Worm (Caenorhabditis elegans): ENCODE results near the gene F18E9.8.

ce11 chrX:8612278-8612677, 30.9 kb upstream of the F18E9.8 start:
- TF ChIP-seq bed-2 (GFP tag; IDR thresholded peaks at IDR 0.05) (no peak), pha-4 (tag; optimal IDR thresholded peaks at IDR 0.05) (no peak), ama-1 (optimal IDR thresholded peaks at IDR 0.05) (no peak), ama-1 (GFP tag; optimal IDR thresholded peaks at IDR 0.05) (no peak), Y79H2A.3 (GFP tag; conservative IDR thresholded peaks at IDR 0.05) (no peak), F23B12.7 (tag; optimal IDR thresholded peaks at IDR 0.05; ENCODE audit: insufficient read depth) (no peak), rpc-1 (optimal IDR thresholded peaks at IDR 0.05) (no peak), rpc-1 (tag; optimal IDR thresholded peaks at IDR 0.05) (no peak), mxl-1 (tag; optimal IDR thresholded peaks at IDR 0.05) (no peak), ceh-58 (GFP tag; IDR thresholded peaks at IDR 0.05) (no peak), ekl-4 (GFP tag; IDR thresholded peaks at IDR 0.05) (no peak)

Data from whole organism, young adult.